Worm (Caenorhabditis elegans) whole organism, L2 larva: ENCODE measurements around the gene H17B01.2.

ENCODE experiments used
- aly-2 ChIP-seq: fragments of 150-350 bp; optimal IDR thresholded peaks from 2 replicates; lab custom pipeline; 2014; ENCODE audit warnings: missing biosample characterization, missing genetic modification characterization
- elt-3 ChIP-seq: sonication (generic microtip); optimal IDR thresholded peaks from 2 replicates; lab custom pipeline; 2017; ENCODE audit warnings: missing biosample characterization, missing genetic modification characterization
- nhr-11 ChIP-seq: fragments of 150-350 bp; optimal IDR thresholded peaks from 2 replicates; lab custom pipeline; 2014; ENCODE audit warnings: missing biosample characterization, missing genetic modification characterization
- nhr-12 ChIP-seq: fragments of 150-350 bp; optimal IDR thresholded peaks from 2 replicates; lab custom pipeline; 2014; ENCODE audit warnings: missing biosample characterization, missing genetic modification characterization
- nhr-25 ChIP-seq: fragments of 150-350 bp; sonication (generic microtip); optimal IDR thresholded peaks from 3 replicates; lab custom pipeline; 2014; ENCODE audit warnings: missing biosample characterization, missing genetic modification characterization
- nhr-6 ChIP-seq: fragments of 150-350 bp; optimal IDR thresholded peaks from 2 replicates; lab custom pipeline; 2014; ENCODE audit warnings: missing biosample characterization, missing genetic modification characterization
- skn-1 ChIP-seq: sonication (generic microtip); optimal IDR thresholded peaks from 2 replicates; lab custom pipeline; 2017; ENCODE audit warnings: missing biosample characterization, missing genetic modification characterization
- unc-62 ChIP-seq: fragments of 150-350 bp; optimal IDR thresholded peaks from 2 replicates; lab custom pipeline; 2014; ENCODE audit warnings: missing biosample characterization, missing genetic modification reagents, missing genetic modification characterization
- ztf-4 ChIP-seq: fragments of 150-350 bp; optimal IDR thresholded peaks from 2 replicates; lab custom pipeline; 2014; ENCODE audit warnings: missing biosample characterization, missing genetic modification characterization

ce11 chrII:1490813-1491212 lies 20.4 kb downstream of the H17B01.2 start:
- TF ChIP-seq unc-62 (no peak), aly-2 (no peak), nhr-11 (tag; lab: Kevin White, UChicago) (no peak), nhr-6 (tag; lab: Kevin White, UChicago) (no peak), skn-1 (tag; lab: Kevin White, UChicago) (no peak), elt-3 (tag; lab: Kevin White, UChicago) (no peak), nhr-25 (tag; lab: Kevin White, UChicago) (no peak), ztf-4 (tag; lab: Kevin White, UChicago) (no peak), nhr-12 (tag; lab: Kevin White, UChicago) (no peak)
